Fruit fly (Drosophila melanogaster) whole organism, prepupa: ENCODE results near the gene Vm26Ab.

Source experiments
- CG16779 ChIP-seq: fragments of 200-800 bp; sonication (Bioruptor generic); optimal IDR thresholded peaks from 3 replicates; lab custom pipeline; 2017; ENCODE audit warnings: missing biosample characterization, mild to moderate bottlenecking, missing genetic modification characterization
- CG6276 ChIP-seq: fragments of 200-800 bp; sonication (Bioruptor generic); optimal IDR thresholded peaks from 2 replicates; lab custom pipeline; 2017; ENCODE audit warnings: missing biosample characterization, mild to moderate bottlenecking, missing genetic modification characterization
- Eip75B ChIP-seq: fragments of 200-800 bp; sonication (Bioruptor generic); optimal IDR thresholded peaks from 3 replicates; lab custom pipeline; 2016; ENCODE audit warnings: missing biosample characterization, missing genetic modification characterization
- Eip93F ChIP-seq: fragments of 200-800 bp; sonication (Bioruptor generic); optimal IDR thresholded peaks from 2 replicates; lab custom pipeline; 2016; ENCODE audit warnings: missing biosample characterization, mild to moderate bottlenecking, missing genetic modification characterization
- eg ChIP-seq: fragments of 200-800 bp; sonication (Bioruptor generic); IDR thresholded peaks from 3 replicates; pipeline ENCODE4 v1.3.6; 2022; ENCODE audit warnings: missing biosample characterization, missing genetic modification characterization
- fd59A ChIP-seq: fragments of 200-800 bp; sonication (Bioruptor generic); optimal IDR thresholded peaks from 2 replicates; lab custom pipeline; 2017; ENCODE audit warnings: missing biosample characterization, mild to moderate bottlenecking, missing genetic modification characterization, missing genetic modification reagents
- pdm3 ChIP-seq: fragments of 200-800 bp; sonication (Bioruptor generic); optimal IDR thresholded peaks from 3 replicates; lab custom pipeline; 2016; ENCODE audit warnings: missing biosample characterization, missing genetic modification characterization

DNA sequence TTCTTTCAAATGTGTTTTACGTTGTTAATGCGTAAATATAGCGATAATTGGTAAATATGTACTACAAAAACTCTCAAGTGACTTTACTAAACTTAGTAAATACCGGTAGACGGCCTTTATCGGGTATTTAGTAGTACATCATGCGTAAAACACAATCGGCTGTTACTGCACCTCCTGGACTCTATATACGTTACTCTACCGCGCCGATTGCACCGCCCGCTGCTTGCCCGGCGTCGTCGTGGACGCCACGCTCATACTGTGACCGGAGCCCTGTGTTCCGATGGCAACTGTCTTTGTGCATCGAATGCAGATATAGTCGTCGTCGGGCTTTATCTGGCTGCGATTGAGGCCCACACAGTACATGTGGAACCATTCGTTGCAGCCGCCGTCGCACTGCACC lies 33.6 kb downstream of the Vm26Ab start:
- no peak for TF ChIP-seq pdm3 (GFP tag; lab: Kevin White, UChicago)
- TF ChIP-seq CG6276 (GFP tag; lab: Kevin White, UChicago) = no peak
- no peak for TF ChIP-seq CG16779 (tag; lab: Kevin White, UChicago)
- no peak for TF ChIP-seq Eip93F (GFP tag; lab: Kevin White, UChicago)
- TF ChIP-seq fd59A (GFP tag; lab: Kevin White, UChicago) = no peak
- no peak for TF ChIP-seq Eip75B (GFP tag; lab: Kevin White, UChicago)
- peak; percentile 31; the same call in 1 of the 3 replicates for TF ChIP-seq eg (GFP tag; lab: Robert Waterston, UW)
